Fruit fly (Drosophila melanogaster): Measurements from ENCODE around the gene CG18131.
A peak's percentile ranks its signal among the peaks of the same experiment; 100 is the strongest.

CG18131 gene

DNA sequence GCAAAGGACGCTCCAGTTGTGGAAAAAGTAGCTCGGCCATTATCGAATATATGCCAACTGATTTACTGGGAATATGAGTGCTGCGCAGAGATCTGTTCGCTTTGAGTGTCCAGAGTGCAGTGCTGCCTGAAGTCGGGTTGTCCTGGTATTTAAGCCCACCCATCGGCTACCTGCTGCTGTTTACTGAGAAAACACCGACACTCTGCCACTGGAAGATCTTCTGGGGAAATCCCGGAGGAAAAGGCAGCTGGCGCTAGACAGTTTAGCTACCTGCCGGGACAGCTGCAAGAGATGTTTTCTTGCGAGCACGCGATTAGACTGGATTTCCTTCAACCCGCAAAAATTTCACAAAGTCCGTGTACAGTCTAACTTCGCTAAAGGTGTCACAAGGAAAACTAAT is 17.6 kb upstream of the CG18131 start, which contains the start of gene halo:
halo (minus strand) TSS at position 127 of the 400 bp plus-strand sequence.
- TF ChIP-seq woc (GFP tag; optimal IDR thresholded peaks at IDR 0.05) (no peak), CG9705 (GFP tag; optimal IDR thresholded peaks at IDR 0.05) (no peak), sv (GFP tag; optimal IDR thresholded peaks at IDR 0.05) (no peak), fru (GFP tag; optimal IDR thresholded peaks at IDR 0.05) (no peak), CrebA (GFP tag; optimal IDR thresholded peaks at IDR 0.05; ENCODE audit: borderline replicate concordance) (no peak), pan (optimal IDR thresholded peaks at IDR 0.05) (no peak), br (GFP tag; optimal IDR thresholded peaks at IDR 0.05) (no peak), Hr78 (GFP tag; optimal IDR thresholded peaks at IDR 0.05) (no peak), Dif (GFP tag; optimal IDR thresholded peaks at IDR 0.05; ENCODE audit: partially characterized antibody) (no peak), sage (GFP tag; optimal IDR thresholded peaks at IDR 0.05) (no peak), lola (GFP tag; optimal IDR thresholded peaks at IDR 0.05) (no peak), dl (GFP tag; optimal IDR thresholded peaks at IDR 0.05; ENCODE audit: insufficient read depth in 1 of 2, partially characterized antibody in 2 of 2) (no peak), dmrt93B (GFP tag; optimal IDR thresholded peaks at IDR 0.05) (no peak), CG32264 (GFP tag; optimal IDR thresholded peaks at IDR 0.05) (no peak), Mio (GFP tag; optimal IDR thresholded peaks at IDR 0.05) (no peak), Rel (GFP tag; optimal IDR thresholded peaks at IDR 0.05) (no peak), Rel (tag; optimal IDR thresholded peaks at IDR 0.05) (no peak), jim (GFP tag; optimal IDR thresholded peaks at IDR 0.05) (no peak), foxo (GFP tag; optimal IDR thresholded peaks at IDR 0.05) (no peak), psq (GFP tag; optimal IDR thresholded peaks at IDR 0.05) (no peak)

DNA sequence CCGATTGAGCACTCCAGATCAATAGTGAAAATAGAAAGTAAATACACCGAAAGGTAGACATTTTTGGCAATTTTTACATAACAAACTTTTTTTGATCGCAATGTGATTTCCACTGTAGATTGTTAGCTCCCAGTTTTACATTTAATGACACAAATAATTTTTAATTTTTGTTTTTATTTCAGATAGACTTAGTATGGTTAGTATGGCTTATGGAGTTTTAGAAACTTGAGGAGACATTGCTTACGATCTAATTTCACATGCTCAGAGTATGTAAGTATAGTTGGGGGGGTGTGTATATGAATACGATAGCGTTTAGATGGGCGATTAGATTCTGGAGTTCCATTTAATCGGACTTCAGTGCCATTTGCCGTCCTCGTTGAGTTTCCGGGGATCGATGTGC is 17.0 kb upstream of the CG18131 start, which contains the start of gene CG18132:
CG18132 (minus strand) TSS at position 101 of the 400 bp plus-strand sequence.
- TF ChIP-seq Mio (GFP tag; optimal IDR thresholded peaks at IDR 0.05) (no peak), Dfd (GFP tag; optimal IDR thresholded peaks at IDR 0.05) (no peak)

DNA sequence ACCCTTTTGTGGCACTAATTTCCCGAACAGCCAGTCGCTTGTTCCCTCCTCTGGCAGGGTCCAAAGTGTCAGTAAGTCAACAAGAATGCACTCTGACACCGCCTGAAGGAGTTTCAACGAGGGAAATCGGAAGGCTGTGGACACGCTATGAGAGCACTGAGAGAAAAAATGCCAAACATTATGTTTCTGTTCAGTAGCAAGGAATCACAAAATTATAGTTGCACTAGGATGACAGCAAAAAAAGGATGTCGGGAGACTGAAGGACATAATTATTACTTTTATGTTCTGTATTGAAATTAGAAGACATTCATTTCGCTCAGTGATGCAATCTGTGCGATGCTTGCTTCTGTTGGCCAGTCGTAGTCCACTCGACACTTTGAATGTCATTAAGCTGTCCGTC is 9.3 kb upstream of the CG18131 start:
- TF ChIP-seq pan (optimal IDR thresholded peaks at IDR 0.05) (no peak), sage (GFP tag; optimal IDR thresholded peaks at IDR 0.05) (no peak), Hr83 (GFP tag; optimal IDR thresholded peaks at IDR 0.05; ENCODE audit: poor library complexity, severe bottlenecking) (no peak), fru (GFP tag; optimal IDR thresholded peaks at IDR 0.05) (no peak), Dif (GFP tag; optimal IDR thresholded peaks at IDR 0.05; ENCODE audit: partially characterized antibody) (no peak), CG32264 (GFP tag; optimal IDR thresholded peaks at IDR 0.05) (no peak), woc (GFP tag; optimal IDR thresholded peaks at IDR 0.05) (no peak)

dm6 chr2L:1504288-1504687 is 3.9 kb upstream of the CG18131 start:
- TF ChIP-seq Myc (optimal IDR thresholded peaks at IDR 0.05) (peak; percentile 28), rgr (GFP tag; optimal IDR thresholded peaks at IDR 0.05) (no peak), HLH106 (tag; optimal IDR thresholded peaks at IDR 0.05) (no peak)

DNA sequence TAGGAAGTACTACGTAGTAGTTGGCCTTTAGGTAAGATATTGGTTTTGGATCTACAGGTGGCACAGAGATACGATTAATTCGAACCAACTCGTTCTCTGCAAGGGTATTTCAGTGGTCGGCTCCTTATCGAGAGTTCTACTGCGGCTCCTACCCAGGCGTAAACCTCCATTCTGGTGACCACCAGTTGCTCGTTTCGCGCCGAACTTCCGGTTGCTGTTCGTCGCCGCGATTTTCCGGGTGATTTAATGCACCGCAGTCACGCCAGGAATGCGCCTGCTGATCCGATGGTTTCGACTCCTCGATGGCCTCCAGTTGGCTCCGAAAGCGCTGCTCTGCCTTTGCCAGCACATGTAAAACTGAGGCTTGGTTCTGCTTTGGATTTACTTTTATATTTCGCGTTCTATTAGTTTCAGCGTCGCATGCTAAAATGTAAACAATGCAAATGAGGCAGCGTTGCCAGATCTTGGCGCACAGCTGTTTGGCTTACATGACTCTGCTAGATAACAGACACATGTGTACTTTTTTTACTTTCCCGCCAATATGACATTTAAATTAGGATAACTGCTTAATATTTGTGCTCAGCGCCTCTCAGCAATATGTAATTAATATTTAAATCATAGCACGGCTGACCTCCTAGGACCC is 2.2 kb upstream of the CG18131 start, which contains the start of gene CG7420:
CG7420 (minus strand) TSS at position 446 of the 643 bp plus-strand sequence.
- TF ChIP-seq Rel (GFP tag; optimal IDR thresholded peaks at IDR 0.05): no peak
- peak; percentile 64 for TF ChIP-seq Rel (tag; optimal IDR thresholded peaks at IDR 0.05)
- TF ChIP-seq dsf (GFP tag; optimal IDR thresholded peaks at IDR 0.05; ENCODE audit: borderline replicate concordance): no peak
- TF ChIP-seq brk (GFP tag; optimal IDR thresholded peaks at IDR 0.05): no peak
- TF ChIP-seq Abd-B (GFP tag; optimal IDR thresholded peaks at IDR 0.05): no peak

- TF ChIP-seq Dfd (GFP tag; optimal IDR thresholded peaks at IDR 0.05) (peak; percentile 96), brk (GFP tag; optimal IDR thresholded peaks at IDR 0.05) (no peak)
Observed at dm6 chr2L:1498966-1499554, 1.3 kb downstream of the CG18131 start.
